Fruit fly (Drosophila melanogaster): ENCODE data around the gene RpS14b.

RpS14b gene

DNA sequence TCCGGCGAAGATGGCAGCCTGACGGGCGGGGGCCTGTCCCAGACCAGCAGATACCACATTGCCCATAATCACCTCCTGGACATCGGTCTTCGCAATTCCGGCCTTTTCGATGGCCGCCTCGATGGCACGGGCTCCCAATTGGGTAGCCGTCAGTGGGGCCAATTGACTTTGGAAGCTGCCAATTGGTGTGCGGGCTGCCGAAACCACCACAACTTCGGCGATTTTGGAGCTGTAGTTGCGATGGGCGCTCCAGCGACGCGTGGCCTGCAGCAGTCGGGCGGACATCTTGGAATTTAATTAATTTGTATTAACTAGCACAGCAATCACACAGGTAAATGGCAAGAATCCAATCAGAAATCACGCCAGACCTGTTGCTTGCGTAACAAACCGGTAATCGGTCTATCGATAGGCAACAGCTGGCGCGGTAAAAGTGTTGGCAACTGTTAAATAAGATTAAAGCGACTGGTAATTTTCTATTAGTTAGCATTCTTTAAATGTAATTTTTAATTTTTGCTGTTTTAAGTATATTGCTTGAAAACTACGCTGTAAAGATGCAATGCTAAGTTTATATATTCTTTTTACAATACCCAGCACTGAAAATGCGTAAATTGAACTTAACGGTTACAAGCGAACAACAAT lies 46.2 kb upstream of the RpS14b start, which contains the start of gene Acat1 (continued):
- TF ChIP-seq Jarid2 (GFP tag; optimal IDR thresholded peaks at IDR 0.05) (peak; percentile 12), Dad (GFP tag; optimal IDR thresholded peaks at IDR 0.05) (peak; percentile 38), Vsx1 (GFP tag; optimal IDR thresholded peaks at IDR 0.05) (no peak), Myb (GFP tag; optimal IDR thresholded peaks at IDR 0.05) (peak; percentile 88), CG12155 (GFP tag; optimal IDR thresholded peaks at IDR 0.05) (peak; percentile 65), Opbp (GFP tag; IDR thresholded peaks at IDR 0.05; ENCODE audit: partially characterized antibody) (peak; percentile 20; the same call in 1 of the 3 replicates), knrl (GFP tag; IDR thresholded peaks at IDR 0.05; ENCODE audit: partially characterized antibody) (peak; percentile 35; the same call in 1 of the 3 replicates), CG17568 (GFP tag; optimal IDR thresholded peaks at IDR 0.05) (no peak), NK7.1 (GFP tag; optimal IDR thresholded peaks at IDR 0.05) (peak; percentile 38), CG18619 (GFP tag; optimal IDR thresholded peaks at IDR 0.05) (peak; percentile 15), tgo (GFP tag; IDR thresholded peaks at IDR 0.05) (peak; percentile 51), jigr1 (GFP tag; IDR thresholded peaks at IDR 0.05) (no peak), CG3407 (GFP tag; optimal IDR thresholded peaks at IDR 0.05) (peak; percentile 33), CG12769 (tag; optimal IDR thresholded peaks at IDR 0.05) (no peak), CG14710 (tag; optimal IDR thresholded peaks at IDR 0.05) (peak; percentile 53), CG12104 (GFP tag; optimal IDR thresholded peaks at IDR 0.05) (no peak), Med (GFP tag) (peak; percentile 94), CkIIα-i1 (GFP tag; IDR thresholded peaks at IDR 0.05) (no peak), otp (GFP tag; IDR thresholded peaks at IDR 0.05) (peak; percentile 50; the same call in 1 of the 3 replicates), az2 (GFP tag; optimal IDR thresholded peaks at IDR 0.05) (peak; percentile 49), lilli (GFP tag; optimal IDR thresholded peaks at IDR 0.05) (peak; percentile 80), BtbVII (GFP tag; optimal IDR thresholded peaks at IDR 0.05) (no peak), CG14014 (GFP tag; IDR thresholded peaks at IDR 0.05) (peak; percentile 18; the same call in 1 of the 2 replicates), wek (GFP tag; optimal IDR thresholded peaks at IDR 0.05) (no peak), pfk (GFP tag; optimal IDR thresholded peaks at IDR 0.05) (no peak), CG4424 (GFP tag; optimal IDR thresholded peaks at IDR 0.05) (peak; percentile 52), Dref (GFP tag; IDR thresholded peaks at IDR 0.05) (peak; percentile 68), Rx (GFP tag; IDR thresholded peaks at IDR 0.05) (peak; percentile 44), CG2116 (GFP tag; optimal IDR thresholded peaks at IDR 0.05) (peak; percentile 73), HLH54F (GFP tag; optimal IDR thresholded peaks at IDR 0.05) (peak; percentile 48), Hr78 (GFP tag; optimal IDR thresholded peaks at IDR 0.05) (no peak), pita (GFP tag; optimal IDR thresholded peaks at IDR 0.05) (no peak), croc (GFP tag; conservative IDR thresholded peaks at IDR 0.05) (no peak), Trl (optimal IDR thresholded peaks at IDR 0.05) (no peak), Trl (GFP tag; optimal IDR thresholded peaks at IDR 0.05) (peak; percentile 52), CG7357 (GFP tag; IDR thresholded peaks at IDR 0.05) (no peak), Hmx (GFP tag; optimal IDR thresholded peaks at IDR 0.05) (peak; percentile 46), CG9437 (GFP tag; optimal IDR thresholded peaks at IDR 0.05) (peak; percentile 47), gem (tag; optimal IDR thresholded peaks at IDR 0.05) (no peak), Awh (GFP tag; IDR thresholded peaks at IDR 0.05) (peak; percentile 47; the same call in 1 of the 2 replicates), ssp (GFP tag; IDR thresholded peaks at IDR 0.05) (no peak; the same call in 1 of the 2 replicates), dmrt11E (tag; optimal IDR thresholded peaks at IDR 0.05) (peak; percentile 51), Blimp-1 (GFP tag; optimal IDR thresholded peaks at IDR 0.05) (peak; percentile 64), Six4 (GFP tag; optimal IDR thresholded peaks at IDR 0.05) (peak; percentile 15), CG4730 (GFP tag; IDR thresholded peaks at IDR 0.05) (peak; percentile 36; the same call in 1 of the 2 replicates), salm (tag; optimal IDR thresholded peaks at IDR 0.05) (no peak), Oli (tag; optimal IDR thresholded peaks at IDR 0.05) (peak; percentile 5), Sry-δ (GFP tag; optimal IDR thresholded peaks at IDR 0.05) (peak; percentile 42), Ets97D (GFP tag; optimal IDR thresholded peaks at IDR 0.05) (peak; percentile 53), maf-S (GFP tag; optimal IDR thresholded peaks at IDR 0.05) (peak; percentile 2)
